Fruit fly (Drosophila melanogaster) whole organism, embryonic: ENCODE data around the gene CG10343.

Experiments used
- Antp ChIP-seq: fragments of 200-800 bp; sonication (Bioruptor generic); optimal IDR thresholded peaks from 3 replicates; lab custom pipeline; 2016; ENCODE audit warnings: missing biosample characterization, missing genetic modification characterization
- Atf6 ChIP-seq: fragments of 200-800 bp; sonication (Bioruptor generic); IDR thresholded peaks from 2 replicates; pipeline ENCODE4 v1.3.6; 2022; ENCODE audit warnings: missing biosample characterization, missing genetic modification characterization
- B-H2 ChIP-seq: fragments of 200-800 bp; sonication (Bioruptor generic); optimal IDR thresholded peaks from 2 replicates; lab custom pipeline; 2018; ENCODE audit warnings: missing biosample characterization, mild to moderate bottlenecking, missing genetic modification characterization
- BEAF-32 ChIP-seq: fragments of 200-800 bp; sonication (Bioruptor generic); optimal IDR thresholded peaks from 3 replicates; lab custom pipeline; 2017; ENCODE audit warnings: missing biosample characterization, missing genetic modification characterization, mild to moderate bottlenecking, moderate library complexity, missing genetic modification reagents
- Bdp1 ChIP-seq: fragments of 200-800 bp; sonication (Bioruptor generic); optimal IDR thresholded peaks from 3 replicates; lab custom pipeline; 2016; ENCODE audit warnings: missing biosample characterization, missing genetic modification characterization
- CG11093 ChIP-seq: fragments of 200-800 bp; sonication (Bioruptor generic); IDR thresholded peaks from 3 replicates; pipeline ENCODE4 v1.3.6; 2022; ENCODE audit warnings: missing biosample characterization, missing genetic modification characterization
- CG12659 ChIP-seq: fragments of 200-800 bp; sonication (Bioruptor generic); optimal IDR thresholded peaks from 3 replicates; lab custom pipeline; 2017; ENCODE audit warnings: mild to moderate bottlenecking, missing biosample characterization, missing genetic modification reagents, missing genetic modification characterization
- CG12769 ChIP-seq: fragments of 200-800 bp; sonication (Bioruptor generic); optimal IDR thresholded peaks from 2 replicates; lab custom pipeline; 2019; ENCODE audit warnings: missing biosample characterization, mild to moderate bottlenecking, missing genetic modification characterization, moderate library complexity
- CG14710 ChIP-seq: fragments of 200-800 bp; sonication (Bioruptor generic); optimal IDR thresholded peaks from 3 replicates; lab custom pipeline; 2019; ENCODE audit warnings: missing biosample characterization, mild to moderate bottlenecking, missing genetic modification characterization, moderate library complexity
- CG15696 ChIP-seq: fragments of 200-800 bp; sonication (Bioruptor generic); optimal IDR thresholded peaks from 2 replicates; lab custom pipeline; 2019; ENCODE audit warnings: missing biosample characterization, mild to moderate bottlenecking, missing genetic modification characterization, moderate library complexity
- CG17328 ChIP-seq: fragments of 200-800 bp; sonication (Bioruptor generic); IDR thresholded peaks from 2 replicates; pipeline ENCODE4 v1.3.6; 2022; ENCODE audit warnings: missing biosample characterization, missing genetic modification characterization
- CG17568 ChIP-seq: fragments of 200-800 bp; sonication (Bioruptor generic); optimal IDR thresholded peaks from 2 replicates; lab custom pipeline; 2018; ENCODE audit warnings: missing biosample characterization, mild to moderate bottlenecking, missing genetic modification characterization, moderate library complexity
- CG17802 ChIP-seq: fragments of 200-800 bp; sonication (Bioruptor generic); optimal IDR thresholded peaks from 2 replicates; lab custom pipeline; 2018; ENCODE audit warnings: missing biosample characterization, mild to moderate bottlenecking, missing genetic modification characterization, moderate library complexity
- CG18011 ChIP-seq: fragments of 200-800 bp; sonication (Bioruptor generic); optimal IDR thresholded peaks from 2 replicates; lab custom pipeline; 2017; ENCODE audit warnings: missing biosample characterization, missing genetic modification characterization, mild to moderate bottlenecking, moderate library complexity, missing genotype
- CG2116 ChIP-seq: fragments of 200-800 bp; sonication (Bioruptor generic); optimal IDR thresholded peaks from 3 replicates; lab custom pipeline; 2018; ENCODE audit warnings: missing biosample characterization, mild to moderate bottlenecking, missing genetic modification characterization
- CG2875 ChIP-seq: fragments of 200-800 bp; sonication (Bioruptor generic); optimal IDR thresholded peaks from 2 replicates; lab custom pipeline; 2017; ENCODE audit warnings: missing biosample characterization, mild to moderate bottlenecking, missing genetic modification characterization, missing genetic modification reagents
- CG33557 ChIP-seq: fragments of 200-800 bp; sonication (Bioruptor generic); optimal IDR thresholded peaks from 2 replicates; lab custom pipeline; 2019; ENCODE audit warnings: missing biosample characterization, mild to moderate bottlenecking, missing genetic modification characterization, moderate library complexity
- CG4360 ChIP-seq: fragments of 200-800 bp; sonication (Bioruptor generic); IDR thresholded peaks from 2 replicates; pipeline ENCODE4 v1.3.6; 2022; ENCODE audit warnings: missing biosample characterization, missing genetic modification characterization
- CG4820 ChIP-seq: fragments of 200-800 bp; sonication (Bioruptor generic); optimal IDR thresholded peaks from 3 replicates; lab custom pipeline; 2016; ENCODE audit warnings: missing biosample characterization, missing genetic modification characterization
- CG7556 ChIP-seq: fragments of 200-800 bp; sonication (Bioruptor generic); optimal IDR thresholded peaks from 2 replicates; lab custom pipeline; 2017; ENCODE audit warnings: missing biosample characterization, mild to moderate bottlenecking, missing genetic modification characterization
- CG7963 ChIP-seq: fragments of 200-800 bp; sonication (Bioruptor generic); IDR thresholded peaks from 3 replicates; pipeline ENCODE4 v1.3.6; 2022; ENCODE audit warnings: missing biosample characterization, missing genetic modification characterization; ENCODE audit not compliant: partially characterized antibody
- CG9797 ChIP-seq: fragments of 200-800 bp; sonication (Bioruptor generic); optimal IDR thresholded peaks from 3 replicates; lab custom pipeline; 2018; ENCODE audit warnings: missing biosample characterization, mild to moderate bottlenecking, missing genetic modification characterization
- Dfd ChIP-seq, 2 experiments: fragments of >200 bp; optimal IDR thresholded peaks; 2 replicates each; lab custom pipeline; 2017; ENCODE audit warnings: missing biosample characterization in 2 of 2, missing genetic modification characterization in 2 of 2
- E2f1 ChIP-seq: fragments of 200-800 bp; sonication (Bioruptor generic); IDR thresholded peaks from 2 replicates; pipeline ENCODE4 v1.3.6; 2022; ENCODE audit warnings: missing biosample characterization, missing genetic modification characterization
- MTF-1 ChIP-seq: fragments of 200-800 bp; sonication (Bioruptor generic); optimal IDR thresholded peaks from 2 replicates; lab custom pipeline; 2018; ENCODE audit warnings: missing biosample characterization, mild to moderate bottlenecking, missing genetic modification characterization, borderline replicate concordance
- Max ChIP-seq: fragments of 200-800 bp; sonication (Bioruptor generic); optimal IDR thresholded peaks from 2 replicates; lab custom pipeline; 2016; ENCODE audit warnings: missing biosample characterization, mild to moderate bottlenecking, missing genetic modification characterization
- Med ChIP-seq: fragments of 200-800 bp; sonication (Bioruptor generic); peaks from one replicate; lab custom pipeline; 2016; ENCODE audit warnings: missing biosample characterization, missing genetic modification characterization, mild to moderate bottlenecking, inconsistent platforms, moderate library complexity
- Oaz ChIP-seq: fragments of 200-800 bp; sonication (Bioruptor generic); IDR thresholded peaks from 2 replicates; pipeline ENCODE4 v1.3.6; 2022; ENCODE audit warnings: missing biosample characterization, missing genetic modification characterization
- Trl ChIP-seq, 3 experiments: fragments of >200 bp in 2 of 3; fragments of 200-800 bp in 1 of 3; sonication (Bioruptor generic) in 1 of 3; optimal IDR thresholded peaks; 2 replicates in 1 of 3; 3 replicates in 2 of 3; lab custom pipeline; 2016 to 2017; ENCODE audit warnings: missing biosample characterization in 1 of 3, missing genetic modification characterization in 1 of 3
- YL-1 ChIP-seq: fragments of 200-800 bp; sonication (Bioruptor generic); optimal IDR thresholded peaks from 3 replicates; lab custom pipeline; 2017; ENCODE audit warnings: missing biosample characterization, mild to moderate bottlenecking, missing genetic modification characterization
- al ChIP-seq: fragments of 200-800 bp; sonication (Bioruptor generic); IDR thresholded peaks from 2 replicates; pipeline ENCODE4 v1.3.6; 2022; ENCODE audit warnings: missing biosample characterization, missing genetic modification characterization
- az2 ChIP-seq: fragments of 200-800 bp; sonication (Bioruptor generic); optimal IDR thresholded peaks from 3 replicates; lab custom pipeline; 2016; ENCODE audit warnings: missing biosample characterization, missing genetic modification characterization
- corto ChIP-seq: fragments of 200-800 bp; sonication (Bioruptor generic); optimal IDR thresholded peaks from 2 replicates; lab custom pipeline; 2016; ENCODE audit warnings: missing biosample characterization, mild to moderate bottlenecking, missing genetic modification characterization, moderate library complexity
- dmrt99B ChIP-seq: fragments of 200-800 bp; sonication (Bioruptor generic); optimal IDR thresholded peaks from 2 replicates; lab custom pipeline; 2018; ENCODE audit warnings: missing biosample characterization, mild to moderate bottlenecking, missing genetic modification characterization, moderate library complexity
- esg ChIP-seq: fragments of 200-800 bp; sonication (Bioruptor generic); conservative IDR thresholded peaks from 2 replicates; pipeline ENCODE4 v1.3.6; 2022; ENCODE audit warnings: missing biosample characterization, missing genetic modification characterization
- exex ChIP-seq: fragments of 200-800 bp; sonication (Bioruptor generic); optimal IDR thresholded peaks from 4 replicates; lab custom pipeline; 2018; ENCODE audit warnings: missing biosample characterization, mild to moderate bottlenecking, missing genetic modification characterization, moderate library complexity
- fru ChIP-seq: fragments of >200 bp; optimal IDR thresholded peaks from 2 replicates; lab custom pipeline; 2017
- gce ChIP-seq: fragments of 200-800 bp; sonication (Bioruptor generic); IDR thresholded peaks from 3 replicates; pipeline ENCODE4 v1.3.6; 2022; ENCODE audit warnings: missing biosample characterization, missing genetic modification characterization
- gfzf ChIP-seq: fragments of 200-800 bp; sonication (Bioruptor generic); optimal IDR thresholded peaks from 2 replicates; lab custom pipeline; 2016; ENCODE audit warnings: missing biosample characterization, mild to moderate bottlenecking, missing genetic modification characterization, moderate library complexity
- lilli ChIP-seq: fragments of 200-800 bp; sonication (Bioruptor generic); optimal IDR thresholded peaks from 3 replicates; lab custom pipeline; 2016; ENCODE audit warnings: missing biosample characterization, missing genetic modification characterization
- maf-S ChIP-seq: fragments of 200-800 bp; sonication (Bioruptor generic); optimal IDR thresholded peaks from 2 replicates; lab custom pipeline; 2016; ENCODE audit warnings: missing biosample characterization, missing genetic modification characterization
- nau ChIP-seq: fragments of 200-800 bp; sonication (Bioruptor generic); optimal IDR thresholded peaks from 3 replicates; lab custom pipeline; 2017; ENCODE audit warnings: missing biosample characterization, mild to moderate bottlenecking, missing genetic modification characterization, missing genetic modification reagents
- pan ChIP-seq, 4 experiments: fragments of >200 bp in 3 of 4; fragments of 200-800 bp in 1 of 4; sonication (Bioruptor generic) in 1 of 4; optimal IDR thresholded peaks in 3 of 4; IDR thresholded peaks in 1 of 4; 2 replicates each; pipeline versions ENCODE4 v1.3.6 to Lab custom; 2017 to 2022; ENCODE audit warnings: missing biosample characterization in 2 of 4, missing genetic modification characterization in 2 of 4, mixed read lengths in 1 of 4
- pb ChIP-seq: fragments of 200-800 bp; sonication (Bioruptor generic); optimal IDR thresholded peaks from 3 replicates; lab custom pipeline; 2016; ENCODE audit warnings: missing biosample characterization, missing genetic modification characterization
- pho ChIP-seq: fragments of 200-800 bp; sonication (Bioruptor generic); optimal IDR thresholded peaks from 2 replicates; lab custom pipeline; 2016; ENCODE audit warnings: missing biosample characterization, missing genetic modification characterization
- pros ChIP-seq: fragments of 200-800 bp; sonication (Bioruptor generic); optimal IDR thresholded peaks from 3 replicates; lab custom pipeline; 2019; ENCODE audit warnings: missing biosample characterization, mild to moderate bottlenecking, missing genetic modification characterization, moderate library complexity
- ranshi ChIP-seq: fragments of 200-800 bp; sonication (Bioruptor generic); IDR thresholded peaks from 2 replicates; pipeline ENCODE4 v1.3.6; 2022; ENCODE audit warnings: missing biosample characterization, missing genetic modification characterization
- tup ChIP-seq: fragments of 200-800 bp; sonication (Bioruptor generic); optimal IDR thresholded peaks from 2 replicates; lab custom pipeline; 2016; ENCODE audit warnings: missing biosample characterization, mild to moderate bottlenecking, missing genetic modification characterization, moderate library complexity
- tx ChIP-seq: fragments of 200-800 bp; sonication (Bioruptor generic); optimal IDR thresholded peaks from 2 replicates; lab custom pipeline; 2016; ENCODE audit warnings: missing biosample characterization, missing genetic modification characterization
- wek ChIP-seq: fragments of 200-800 bp; sonication (Bioruptor generic); optimal IDR thresholded peaks from 3 replicates; lab custom pipeline; 2018; ENCODE audit warnings: missing biosample characterization, mild to moderate bottlenecking, missing genetic modification characterization, moderate library complexity

Gene CG10343

DNA sequence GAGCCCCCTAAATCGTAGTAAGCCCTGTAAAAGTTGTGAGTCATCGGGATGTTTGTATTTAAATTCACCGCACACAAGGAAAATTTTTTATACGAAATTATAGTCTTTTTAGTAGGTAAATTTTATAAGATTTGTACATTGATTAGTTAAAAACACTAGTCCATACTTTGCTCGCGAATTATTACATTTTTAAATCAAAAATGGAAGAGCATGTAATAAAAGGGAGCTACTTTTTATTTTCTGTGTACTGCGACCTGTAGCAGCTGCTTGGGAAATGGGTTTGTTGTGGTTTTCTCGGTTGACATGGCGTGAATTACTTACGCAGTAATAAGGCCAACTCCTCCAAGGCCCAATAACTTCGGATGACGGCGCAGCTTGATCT is 8.6 kb upstream of the CG10343 start (continued):
- TF ChIP-seq CG7963 (GFP tag; lab: Robert Waterston, UW): no peak
- no peak for TF ChIP-seq CG9797 (GFP tag; lab: Kevin White, UChicago)
- no peak for TF ChIP-seq Bdp1 (GFP tag; lab: Kevin White, UChicago)
- no peak for TF ChIP-seq pros (GFP tag; lab: Kevin White, UChicago)
- TF ChIP-seq Antp (GFP tag; lab: Kevin White, UChicago): no peak
- TF ChIP-seq tx (GFP tag; lab: Kevin White, UChicago): no peak
- TF ChIP-seq MTF-1 (GFP tag; lab: Kevin White, UChicago): no peak
- TF ChIP-seq BEAF-32 (GFP tag; lab: Kevin White, UChicago): no peak
- no peak for TF ChIP-seq CG18011
- peak; percentile 24 for TF ChIP-seq CG7556
- no peak for TF ChIP-seq maf-S
- peak; percentile 41 for TF ChIP-seq dmrt99B (tag; lab: Kevin White, UChicago)
- no peak; the same call in 1 of the 2 replicates for TF ChIP-seq CG17328 (GFP tag; lab: Robert Waterston, UW)
- peak; percentile 48 for TF ChIP-seq az2 (GFP tag; lab: Kevin White, UChicago)
- no peak for TF ChIP-seq ranshi (GFP tag; lab: Robert Waterston, UW)
- TF ChIP-seq al: 0 out of 2 replicates have a peak, but pooled peaks have one; percentile 26
- no peak for TF ChIP-seq CG33557 (GFP tag; lab: Kevin White, UChicago)
- TF ChIP-seq CG17802: no peak
- TF ChIP-seq B-H2 (GFP tag; lab: Kevin White, UChicago): no peak
- no peak for TF ChIP-seq exex
- no peak for TF ChIP-seq E2f1
- no peak for TF ChIP-seq CG12769 (tag; lab: Kevin White, UChicago)
- TF ChIP-seq corto (GFP tag; lab: Kevin White, UChicago): no peak
- TF ChIP-seq gce: no peak
- no peak for TF ChIP-seq CG12659 (GFP tag; lab: Kevin White, UChicago)
- no peak for TF ChIP-seq CG17568 (GFP tag; lab: Kevin White, UChicago)
- no peak for TF ChIP-seq Dfd (GFP tag; optimal IDR thresholded peaks at IDR 0.05; lab: Kevin White, UChicago)
- TF ChIP-seq CG15696 (tag; lab: Kevin White, UChicago): no peak
- no peak for TF ChIP-seq Max
- peak; percentile 49; the same call in 1 of the 2 replicates for TF ChIP-seq Oaz (GFP tag; lab: Robert Waterston, UW)
- peak; percentile 88 for TF ChIP-seq Med (GFP tag; lab: Kevin White, UChicago)
- TF ChIP-seq CG2116: no peak
- no peak for TF ChIP-seq CG14710 (tag; lab: Kevin White, UChicago)
- no peak for TF ChIP-seq fru
- no peak for TF ChIP-seq Trl (optimal IDR thresholded peaks at IDR 0.05; lab: Kevin White, UChicago)
- no peak for TF ChIP-seq Trl (GFP tag; optimal IDR thresholded peaks at IDR 0.05; lab: Kevin White, UChicago)
- no peak for TF ChIP-seq YL-1 (GFP tag; lab: Kevin White, UChicago)
- no peak for TF ChIP-seq lilli (GFP tag; lab: Kevin White, UChicago)
- TF ChIP-seq nau (GFP tag; lab: Kevin White, UChicago): no peak
- no peak for TF ChIP-seq pb (GFP tag; lab: Kevin White, UChicago)
- no peak for TF ChIP-seq gfzf (GFP tag; lab: Kevin White, UChicago)
- TF ChIP-seq tup (GFP tag; lab: Kevin White, UChicago): no peak
- TF ChIP-seq esg (GFP tag; lab: Robert Waterston, UW): 0 out of 2 replicates have a peak, but pooled peaks have one; percentile 18
- TF ChIP-seq CG4820 (GFP tag; lab: Kevin White, UChicago): peak; percentile 20
- TF ChIP-seq pho (GFP tag; lab: Kevin White, UChicago): no peak
- TF ChIP-seq CG11093: no peak
- no peak for TF ChIP-seq CG2875 (GFP tag; lab: Kevin White, UChicago)
- no peak for TF ChIP-seq wek
- TF ChIP-seq Atf6 (GFP tag; lab: Robert Waterston, UW): peak; percentile 56
- TF ChIP-seq CG4360: no peak
- TF ChIP-seq pan (optimal IDR thresholded peaks at IDR 0.05; lab: Kevin White, UChicago): no peak
- TF ChIP-seq pan (GFP tag; optimal IDR thresholded peaks at IDR 0.05 in 1 of 2, IDR thresholded peaks at IDR 0.05 in 1 of 2): no peak
